Fruit fly (Drosophila melanogaster) whole organism, embryonic: Measurements from ENCODE around the gene Cpr65Az.
A peak's percentile ranks its signal among the peaks of the same experiment; 100 is the strongest.

Experiments
- CG10267 ChIP-seq: fragments of 200-800 bp; sonication (Bioruptor generic); optimal IDR thresholded peaks from 2 replicates; lab custom pipeline; 2018; ENCODE audit warnings: missing biosample characterization, mild to moderate bottlenecking, missing genetic modification characterization, moderate library complexity
- CG10274 ChIP-seq: fragments of 200-800 bp; sonication (Bioruptor generic); optimal IDR thresholded peaks from 3 replicates; lab custom pipeline; 2017; ENCODE audit warnings: missing biosample characterization, mild to moderate bottlenecking, missing genetic modification characterization
- CG12071 ChIP-seq: fragments of 200-800 bp; sonication (Bioruptor generic); optimal IDR thresholded peaks from 3 replicates; lab custom pipeline; 2018; ENCODE audit warnings: missing biosample characterization, mild to moderate bottlenecking, missing genetic modification characterization
- CG12155 ChIP-seq: fragments of 200-800 bp; sonication (Bioruptor generic); optimal IDR thresholded peaks from 3 replicates; lab custom pipeline; 2016; ENCODE audit warnings: missing biosample characterization, missing genetic modification characterization
- CG12769 ChIP-seq: fragments of 200-800 bp; sonication (Bioruptor generic); optimal IDR thresholded peaks from 2 replicates; lab custom pipeline; 2019; ENCODE audit warnings: missing biosample characterization, mild to moderate bottlenecking, missing genetic modification characterization, moderate library complexity
- CG14667 ChIP-seq: fragments of 200-800 bp; sonication (Bioruptor generic); IDR thresholded peaks from 2 replicates; pipeline ENCODE4 v1.3.6; 2022; ENCODE audit warnings: missing biosample characterization, missing genetic modification characterization
- CG14860 ChIP-seq: fragments of 200-800 bp; sonication (Bioruptor generic); IDR thresholded peaks from 3 replicates; pipeline ENCODE4 v1.3.6; 2022; ENCODE audit warnings: missing biosample characterization, missing genetic modification characterization; ENCODE audit not compliant: partially characterized antibody
- CG15073 ChIP-seq: fragments of 200-800 bp; sonication (Bioruptor generic); optimal IDR thresholded peaks from 2 replicates; lab custom pipeline; 2016; ENCODE audit warnings: missing biosample characterization, missing genetic modification characterization
- CG17359 ChIP-seq: fragments of 200-800 bp; sonication (Bioruptor generic); optimal IDR thresholded peaks from 3 replicates; lab custom pipeline; 2018; ENCODE audit warnings: missing biosample characterization, mild to moderate bottlenecking, missing genetic modification characterization, moderate library complexity
- CG18764 ChIP-seq: fragments of 200-800 bp; sonication (Bioruptor generic); optimal IDR thresholded peaks from 3 replicates; lab custom pipeline; 2016; ENCODE audit warnings: missing biosample characterization, missing genetic modification characterization
- CG2116 ChIP-seq: fragments of 200-800 bp; sonication (Bioruptor generic); optimal IDR thresholded peaks from 3 replicates; lab custom pipeline; 2018; ENCODE audit warnings: missing biosample characterization, mild to moderate bottlenecking, missing genetic modification characterization
- CG2129 ChIP-seq: fragments of 200-800 bp; sonication (Bioruptor generic); IDR thresholded peaks from 2 replicates; pipeline ENCODE4 v1.3.6; 2022; ENCODE audit warnings: missing biosample characterization, missing genetic modification characterization; ENCODE audit not compliant: partially characterized antibody
- CG31441 ChIP-seq: fragments of 200-800 bp; sonication (Bioruptor generic); IDR thresholded peaks from 2 replicates; pipeline ENCODE4 v1.3.6; 2022; ENCODE audit warnings: missing biosample characterization, missing genetic modification characterization
- CG3163 ChIP-seq: fragments of 200-800 bp; sonication (Bioruptor generic); optimal IDR thresholded peaks from 3 replicates; lab custom pipeline; 2016; ENCODE audit warnings: missing biosample characterization, missing genetic modification characterization
- CG32772 ChIP-seq: fragments of 200-800 bp; sonication (Bioruptor generic); IDR thresholded peaks from 2 replicates; pipeline ENCODE4 v1.3.6; 2022; ENCODE audit warnings: missing biosample characterization, missing genetic modification characterization
- CG34422 ChIP-seq: fragments of 200-800 bp; sonication (Bioruptor generic); IDR thresholded peaks from 3 replicates; pipeline ENCODE4 v1.3.6; 2022; ENCODE audit warnings: missing biosample characterization, missing genetic modification characterization
- CG5245 ChIP-seq: fragments of 200-800 bp; sonication (Bioruptor generic); optimal IDR thresholded peaks from 3 replicates; lab custom pipeline; 2016; ENCODE audit warnings: missing biosample characterization, missing genetic modification characterization
- CG5953 ChIP-seq: fragments of 200-800 bp; sonication (Bioruptor generic); IDR thresholded peaks from 2 replicates; pipeline ENCODE4 v1.3.6; 2022; ENCODE audit warnings: missing biosample characterization, missing genetic modification characterization
- CG7928 ChIP-seq: fragments of 200-800 bp; sonication (Bioruptor generic); optimal IDR thresholded peaks from 2 replicates; lab custom pipeline; 2017; ENCODE audit warnings: missing biosample characterization, mild to moderate bottlenecking, missing genetic modification characterization
- CG8944 ChIP-seq: fragments of 200-800 bp; sonication (Bioruptor generic); optimal IDR thresholded peaks from 3 replicates; lab custom pipeline; 2016; ENCODE audit warnings: missing biosample characterization, missing genetic modification characterization
- Chrac-16 ChIP-seq: fragments of 200-800 bp; sonication (Bioruptor generic); optimal IDR thresholded peaks from 3 replicates; lab custom pipeline; 2016; ENCODE audit warnings: missing biosample characterization, missing genetic modification characterization
- Dip3 ChIP-seq: fragments of 200-800 bp; sonication (Bioruptor generic); optimal IDR thresholded peaks from 3 replicates; lab custom pipeline; 2016; ENCODE audit warnings: missing biosample characterization, missing genetic modification characterization
- GATAe ChIP-seq: fragments of 200-800 bp; sonication (Bioruptor generic); conservative IDR thresholded peaks from 2 replicates; pipeline ENCODE4 v1.3.6; 2022; ENCODE audit warnings: missing biosample characterization, missing genetic modification characterization
- Lhr ChIP-seq: fragments of 200-800 bp; sonication (Bioruptor generic); optimal IDR thresholded peaks from 3 replicates; lab custom pipeline; 2017; ENCODE audit warnings: mild to moderate bottlenecking, missing biosample characterization, missing genetic modification reagents, missing genetic modification characterization
- MTF-1 ChIP-seq: fragments of 200-800 bp; sonication (Bioruptor generic); optimal IDR thresholded peaks from 2 replicates; lab custom pipeline; 2018; ENCODE audit warnings: missing biosample characterization, mild to moderate bottlenecking, missing genetic modification characterization, borderline replicate concordance
- Mes4 ChIP-seq: fragments of 200-800 bp; sonication (Bioruptor generic); optimal IDR thresholded peaks from 2 replicates; lab custom pipeline; 2016; ENCODE audit warnings: missing biosample characterization, missing genetic modification characterization
- Myb ChIP-seq: fragments of 200-800 bp; sonication (Bioruptor generic); optimal IDR thresholded peaks from 2 replicates; lab custom pipeline; 2016; ENCODE audit warnings: missing biosample characterization, missing genetic modification characterization
- Sox102F ChIP-seq: fragments of 200-800 bp; sonication (Bioruptor generic); optimal IDR thresholded peaks from 2 replicates; lab custom pipeline; 2018; ENCODE audit warnings: missing biosample characterization, mild to moderate bottlenecking, missing genetic modification characterization, moderate library complexity
- TFAM ChIP-seq: fragments of 200-800 bp; sonication (Bioruptor generic); optimal IDR thresholded peaks from 2 replicates; lab custom pipeline; 2017; ENCODE audit warnings: missing biosample characterization, missing genetic modification characterization, inconsistent platforms
- Taf1 ChIP-seq: fragments of 200-800 bp; sonication (Bioruptor generic); IDR thresholded peaks from 2 replicates; pipeline ENCODE4 v1.3.6; 2022; ENCODE audit warnings: missing biosample characterization, missing genetic modification characterization
- Tbp ChIP-seq: fragments of >200 bp; optimal IDR thresholded peaks from 2 replicates; lab custom pipeline; 2018; ENCODE audit warnings: missing biosample characterization, missing genetic modification characterization
- ab ChIP-seq: fragments of 200-800 bp; sonication (Bioruptor generic); optimal IDR thresholded peaks from 2 replicates; lab custom pipeline; 2016; ENCODE audit warnings: missing biosample characterization, missing genetic modification characterization
- abd-A ChIP-seq: fragments of 200-800 bp; sonication (Bioruptor generic); optimal IDR thresholded peaks from 3 replicates; lab custom pipeline; 2019; ENCODE audit warnings: missing biosample characterization, mild to moderate bottlenecking, missing genetic modification characterization, moderate library complexity
- ase ChIP-seq: fragments of 200-800 bp; sonication (Bioruptor generic); IDR thresholded peaks from 3 replicates; pipeline ENCODE4 v1.3.6; 2022; ENCODE audit warnings: missing biosample characterization, missing genetic modification characterization
- bowl ChIP-seq: fragments of 200-800 bp; sonication (Bioruptor generic); IDR thresholded peaks from 2 replicates; pipeline ENCODE4 v1.3.6; 2022; ENCODE audit warnings: missing biosample characterization, missing genetic modification characterization
- chif ChIP-seq, 2 experiments: fragments of 200-800 bp; sonication (Bioruptor generic); optimal IDR thresholded peaks; 3 replicates each; lab custom pipeline; 2016; ENCODE audit warnings: missing biosample characterization in 2 of 2, missing genetic modification characterization in 2 of 2
- crc ChIP-seq: fragments of 200-800 bp; sonication (Bioruptor generic); optimal IDR thresholded peaks from 2 replicates; lab custom pipeline; 2016; ENCODE audit warnings: missing biosample characterization, missing genetic modification characterization
- crol ChIP-seq: fragments of 200-800 bp; sonication (Bioruptor generic); IDR thresholded peaks from 2 replicates; pipeline ENCODE4 v1.3.6; 2022; ENCODE audit warnings: missing biosample characterization, missing genetic modification characterization
- ems ChIP-seq: fragments of 200-800 bp; sonication (Bioruptor generic); optimal IDR thresholded peaks from 3 replicates; lab custom pipeline; 2016; ENCODE audit warnings: missing biosample characterization, missing genetic modification characterization
- ftz-f1 ChIP-seq: fragments of 200-800 bp; sonication (Bioruptor generic); optimal IDR thresholded peaks from 2 replicates; lab custom pipeline; 2016; ENCODE audit warnings: missing biosample characterization, missing genetic modification characterization
- gcm ChIP-seq: fragments of 200-800 bp; sonication (Bioruptor generic); optimal IDR thresholded peaks from 2 replicates; lab custom pipeline; 2019; ENCODE audit warnings: missing biosample characterization, mild to moderate bottlenecking, missing genetic modification characterization, moderate library complexity
- grn ChIP-seq: fragments of 200-800 bp; sonication (Bioruptor generic); optimal IDR thresholded peaks from 3 replicates; lab custom pipeline; 2017; ENCODE audit warnings: missing biosample characterization, missing genetic modification characterization
- hbn ChIP-seq: fragments of 200-800 bp; sonication (Bioruptor generic); IDR thresholded peaks from 2 replicates; pipeline ENCODE4 v1.3.6; 2022; ENCODE audit warnings: missing biosample characterization, missing genetic modification characterization; ENCODE audit not compliant: partially characterized antibody
- jigr1 ChIP-seq: fragments of 200-800 bp; sonication (Bioruptor generic); IDR thresholded peaks from 3 replicates; pipeline ENCODE4 v1.3.6; 2022; ENCODE audit warnings: missing biosample characterization, missing genetic modification characterization
- jumu ChIP-seq: fragments of 200-800 bp; sonication (Bioruptor generic); optimal IDR thresholded peaks from 3 replicates; lab custom pipeline; 2016; ENCODE audit warnings: missing biosample characterization, missing genetic modification characterization
- otp ChIP-seq: fragments of 200-800 bp; sonication (Bioruptor generic); IDR thresholded peaks from 3 replicates; pipeline ENCODE4, ENCODE4 v1.3.6; 2022; ENCODE audit warnings: missing biosample characterization, missing genetic modification characterization
- pzg ChIP-seq: fragments of 200-800 bp; sonication (Bioruptor generic); optimal IDR thresholded peaks from 3 replicates; lab custom pipeline; 2018; ENCODE audit warnings: missing biosample characterization, mild to moderate bottlenecking, missing genetic modification characterization, moderate library complexity
- trem ChIP-seq: fragments of 200-800 bp; optimal IDR thresholded peaks from 3 replicates; lab custom pipeline; 2019; ENCODE audit warnings: missing biosample characterization, mild to moderate bottlenecking, missing genetic modification characterization, moderate library complexity
- ttk ChIP-seq: fragments of 200-800 bp; sonication (Bioruptor generic); IDR thresholded peaks from 2 replicates; pipeline ENCODE4 v2.1.2; 2022; ENCODE audit warnings: missing biosample characterization, missing genetic modification characterization
- usp ChIP-seq: fragments of >200 bp; optimal IDR thresholded peaks from 2 replicates; lab custom pipeline; 2017; ENCODE audit warnings: missing biosample characterization, missing genetic modification characterization
- wdn ChIP-seq: fragments of 200-800 bp; sonication (Bioruptor generic); IDR thresholded peaks from 2 replicates; pipeline ENCODE4 v1.3.6; 2022; ENCODE audit warnings: missing biosample characterization, missing genetic modification characterization

Gene Cpr65Az

DNA sequence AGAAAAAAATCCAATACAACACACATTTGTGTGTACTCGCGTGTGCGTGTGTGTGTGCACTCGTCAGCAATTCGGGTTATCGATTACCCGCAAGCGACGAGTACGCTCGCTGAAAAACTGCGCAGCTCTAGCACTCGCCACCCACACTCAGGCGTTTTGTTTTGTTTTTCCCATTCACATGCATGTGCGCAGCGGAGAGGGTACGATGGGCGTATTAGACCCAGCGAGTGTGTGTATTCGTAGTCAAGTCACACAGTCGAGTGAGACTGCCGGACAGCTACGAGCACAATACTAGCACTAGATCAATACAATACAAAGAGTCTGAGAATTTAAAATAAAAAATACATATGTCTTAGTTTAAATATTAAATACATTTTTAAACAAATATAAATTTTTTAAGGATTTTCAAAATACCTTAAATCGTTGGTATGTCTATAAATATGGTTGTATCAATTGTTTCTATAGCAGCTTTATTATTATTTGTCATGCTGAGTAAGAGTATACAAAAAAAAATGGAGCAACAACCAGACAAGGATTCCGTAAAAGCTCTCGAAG lies 24.3 kb downstream of the Cpr65Az start, which contains the start of the genes D19B and CG43293 (continued):
- TF ChIP-seq Sox102F (peak; percentile 89), jumu (peak; percentile 89), gcm (GFP tag; lab: Kevin White, UChicago) (peak; percentile 83), ems (GFP tag; lab: Kevin White, UChicago) (peak; percentile 89), CG12071 (GFP tag; lab: Kevin White, UChicago) (peak; percentile 88), CG8944 (GFP tag; lab: Kevin White, UChicago) (peak; percentile 88), CG18764 (GFP tag; lab: Kevin White, UChicago) (peak; percentile 85), CG2129 (GFP tag; lab: Robert Waterston, UW) (0 out of 2 replicates have a peak, but pooled peaks have one; percentile 15), grn (GFP tag; lab: Kevin White, UChicago) (no peak), MTF-1 (GFP tag; lab: Kevin White, UChicago) (peak; percentile 82), CG12769 (tag; lab: Kevin White, UChicago) (no peak), Dip3 (GFP tag; lab: Kevin White, UChicago) (peak; percentile 83), pzg (GFP tag; lab: Kevin White, UChicago) (peak; percentile 81), CG5245 (peak; percentile 84), Myb (peak; percentile 59), crc (GFP tag; lab: Kevin White, UChicago) (peak; percentile 81), GATAe (no peak; the same call in 1 of the 2 replicates), CG3163 (GFP tag; lab: Kevin White, UChicago) (peak; percentile 65), CG10267 (tag; lab: Kevin White, UChicago) (peak; percentile 82), otp (GFP tag; lab: Robert Waterston, UW) (peak; percentile 90), wdn (peak; percentile 87), Taf1 (peak; percentile 82), abd-A (tag; lab: Kevin White, UChicago) (no peak), bowl (GFP tag; lab: Robert Waterston, UW) (peak; percentile 88), CG14667 (GFP tag; lab: Robert Waterston, UW) (peak; percentile 77), CG7928 (GFP tag; lab: Kevin White, UChicago) (peak; percentile 61), CG12155 (GFP tag; lab: Kevin White, UChicago) (peak; percentile 100), CG14860 (GFP tag; lab: Robert Waterston, UW) (no peak), trem (tag; lab: Kevin White, UChicago) (peak; percentile 72), jigr1 (GFP tag; lab: Robert Waterston, UW) (0 out of 3 replicates have a peak, but pooled peaks have one; percentile 24), Chrac-16 (peak; percentile 91), CG32772 (GFP tag; lab: Robert Waterston, UW) (peak; percentile 85), ab (GFP tag; lab: Kevin White, UChicago) (peak; percentile 72), crol (GFP tag; lab: Robert Waterston, UW) (peak; percentile 34; the same call in 1 of the 2 replicates), usp (no peak), CG17359 (tag; lab: Kevin White, UChicago) (peak; percentile 92), Lhr (peak; percentile 63), CG15073 (GFP tag; lab: Kevin White, UChicago) (peak; percentile 54), TFAM (peak; percentile 47), Tbp (GFP tag; lab: Kevin White, UChicago) (no peak), ase (peak; percentile 92), hbn (GFP tag; lab: Robert Waterston, UW) (peak; percentile 45; the same call in 1 of the 2 replicates), CG5953 (GFP tag; lab: Robert Waterston, UW) (peak; percentile 87), ftz-f1 (GFP tag; lab: Kevin White, UChicago) (peak; percentile 79), CG31441 (peak; percentile 79), chif (GFP tag; optimal IDR thresholded peaks at IDR 0.05; lab: Kevin White, UChicago) (peak; percentile 80 to 87), CG10274 (GFP tag; lab: Kevin White, UChicago) (peak; percentile 80), CG34422 (GFP tag; lab: Robert Waterston, UW) (peak; percentile 94), Mes4 (GFP tag; lab: Kevin White, UChicago) (peak; percentile 56), CG2116 (GFP tag; lab: Kevin White, UChicago) (peak; percentile 64), ttk (GFP tag; lab: Robert Waterston, UW) (peak; percentile 67)
